Worm (Caenorhabditis elegans): Measurements from ENCODE around the gene R07E3.4.

The R07E3.4 gene

ce11 chrX:10307495-10307894 lies 25.7 kb downstream of the R07E3.4 start, which contains the start of gene F41E7.7:
Gene F41E7.7 (plus strand): TSS chrX:10307795.
- TF ChIP-seq pros-1 (tag; optimal IDR thresholded peaks at IDR 0.05) (no peak), ahr-1 (tag; optimal IDR thresholded peaks at IDR 0.05) (no peak)

- no peak for TF ChIP-seq nhr-11 (tag; optimal IDR thresholded peaks at IDR 0.05)
- TF ChIP-seq ceh-9 (tag; optimal IDR thresholded peaks at IDR 0.05): no peak
These were observed 26.2 kb downstream of the R07E3.4 start for ce11 chrX:10306923-10307322.

- no peak for TF ChIP-seq pros-1 (tag; optimal IDR thresholded peaks at IDR 0.05)
- no peak for TF ChIP-seq mec-3 (tag; optimal IDR thresholded peaks at IDR 0.05; ENCODE audit: borderline replicate concordance)
- no peak for TF ChIP-seq hlh-13 (GFP tag; optimal IDR thresholded peaks at IDR 0.05)
- no peak for TF ChIP-seq pag-3 (tag; optimal IDR thresholded peaks at IDR 0.05; ENCODE audit: borderline replicate concordance)
- no peak for TF ChIP-seq hlh-6 (tag; optimal IDR thresholded peaks at IDR 0.05)
- TF ChIP-seq lin-11 (tag; optimal IDR thresholded peaks at IDR 0.05): no peak
- no peak for TF ChIP-seq ttx-3 (tag; optimal IDR thresholded peaks at IDR 0.05)
- TF ChIP-seq elt-2 (tag; optimal IDR thresholded peaks at IDR 0.05): no peak
These were observed 26.9 kb downstream of the R07E3.4 start, which contains the start of gene cnc-8 for ce11 chrX:10306289-10306688. Gene cnc-8 (plus strand): TSS chrX:10306595.

- no peak for TF ChIP-seq ceh-18 (tag; optimal IDR thresholded peaks at IDR 0.05)
- TF ChIP-seq hlh-8 (tag; optimal IDR thresholded peaks at IDR 0.05): no peak
- TF ChIP-seq odd-2 (tag; optimal IDR thresholded peaks at IDR 0.05): no peak
- no peak for TF ChIP-seq ceh-22 (tag; optimal IDR thresholded peaks at IDR 0.05)
- no peak for TF ChIP-seq dmd-4 (tag; optimal IDR thresholded peaks at IDR 0.05; ENCODE audit: borderline replicate concordance)
- no peak for TF ChIP-seq unc-42 (tag; optimal IDR thresholded peaks at IDR 0.05)
These were observed 29.0 kb downstream of the R07E3.4 start, which contains the start of gene fipr-21 for ce11 chrX:10304178-10304577. Gene fipr-21 (plus strand): TSS chrX:10304529.

- TF ChIP-seq fax-1 (tag; optimal IDR thresholded peaks at IDR 0.05): no peak
- no peak for TF ChIP-seq tbx-2 (tag; optimal IDR thresholded peaks at IDR 0.05)
These were observed 30.7 kb downstream of the R07E3.4 start, which contains the start of gene fip-5 for ce11 chrX:10302430-10302829. Gene fip-5 (plus strand): TSS chrX:10302741.

ce11 chrX:10301920-10302319 lies 31.2 kb downstream of the R07E3.4 start:
- TF ChIP-seq unc-42 (tag; optimal IDR thresholded peaks at IDR 0.05): no peak
- no peak for TF ChIP-seq lin-11 (tag; optimal IDR thresholded peaks at IDR 0.05)
- TF ChIP-seq ahr-1 (tag; optimal IDR thresholded peaks at IDR 0.05): no peak
- no peak for TF ChIP-seq nfya-1 (tag; optimal IDR thresholded peaks at IDR 0.05)
- no peak for TF ChIP-seq tbx-2 (tag; optimal IDR thresholded peaks at IDR 0.05)
- no peak for TF ChIP-seq ceh-2 (tag; optimal IDR thresholded peaks at IDR 0.05)
- TF ChIP-seq C08G9.2 (tag; optimal IDR thresholded peaks at IDR 0.05): no peak

ce11 chrX:10297410-10297809 lies 35.7 kb downstream of the R07E3.4 start:
- no peak for TF ChIP-seq tbx-7 (tag; optimal IDR thresholded peaks at IDR 0.05)
- TF ChIP-seq hlh-8 (tag; optimal IDR thresholded peaks at IDR 0.05): no peak
- no peak for TF ChIP-seq pqm-1 (tag; optimal IDR thresholded peaks at IDR 0.05)
- no peak for TF ChIP-seq C08G9.2 (tag; optimal IDR thresholded peaks at IDR 0.05)
- TF ChIP-seq C38D4.7 (GFP tag; optimal IDR thresholded peaks at IDR 0.05): no peak
- no peak for TF ChIP-seq Y22D7AL.16 (tag; optimal IDR thresholded peaks at IDR 0.05)
- TF ChIP-seq ceh-18 (tag; optimal IDR thresholded peaks at IDR 0.05): no peak
- TF ChIP-seq ceh-19 (GFP tag; optimal IDR thresholded peaks at IDR 0.05): no peak
- no peak for TF ChIP-seq pha-2 (tag; optimal IDR thresholded peaks at IDR 0.05)
- no peak for TF ChIP-seq ceh-45 (GFP tag; IDR thresholded peaks at IDR 0.05)
- no peak for TF ChIP-seq mec-3 (tag; optimal IDR thresholded peaks at IDR 0.05; ENCODE audit: borderline replicate concordance)
- TF ChIP-seq pax-1 (tag; optimal IDR thresholded peaks at IDR 0.05): no peak
- no peak for TF ChIP-seq ceh-6 (GFP tag; optimal IDR thresholded peaks at IDR 0.05)
- TF ChIP-seq elt-4 (tag; optimal IDR thresholded peaks at IDR 0.05): no peak
- no peak for TF ChIP-seq ceh-14 (tag; optimal IDR thresholded peaks at IDR 0.05)

All from whole organism, late embryonic.